Worm (Caenorhabditis elegans): ENCODE results near the gene F28H7.2.

Gene F28H7.2

ce11 chrV:10716865-10717713 lies 30.6 kb upstream of the F28H7.2 start (continued):
- TF ChIP-seq snpc-4 (GFP tag; optimal IDR thresholded peaks at IDR 0.05) = no peak
- TF ChIP-seq snpc-4 (tag; optimal IDR thresholded peaks at IDR 0.05) = no peak
- TF ChIP-seq lsy-27 (tag; optimal IDR thresholded peaks at IDR 0.05; ENCODE audit: borderline replicate concordance, insufficient read depth) = no peak
- TF ChIP-seq D2030.7 (GFP tag; IDR thresholded peaks at IDR 0.05) = no peak
- TF ChIP-seq mes-4 (tag; optimal IDR thresholded peaks at IDR 0.05) = no peak
- no peak for TF ChIP-seq C06A6.2 (GFP tag; conservative IDR thresholded peaks at IDR 0.05)
- TF ChIP-seq K11D2.4 (GFP tag; IDR thresholded peaks at IDR 0.05) = no peak
- no peak for TF ChIP-seq ztf-25 (GFP tag; IDR thresholded peaks at IDR 0.05)
- 0 out of 2 replicates have a peak, but pooled peaks have one; percentile 12 for TF ChIP-seq hmg-1.2 (GFP tag; IDR thresholded peaks at IDR 0.05)
- TF ChIP-seq F52B5.7 (tag; optimal IDR thresholded peaks at IDR 0.05) = no peak
- TF ChIP-seq B0261.1 (tag; optimal IDR thresholded peaks at IDR 0.05) = no peak
- 0 out of 2 replicates have a peak, but pooled peaks have one; percentile 42 for TF ChIP-seq Y95B8A.8 (GFP tag; IDR thresholded peaks at IDR 0.05)
- TF ChIP-seq cebp-1 (GFP tag; IDR thresholded peaks at IDR 0.05) = no peak; the same call in 1 of the 2 replicates
- peak; percentile 32 for TF ChIP-seq cebp-1 (tag; optimal IDR thresholded peaks at IDR 0.05)
- TF ChIP-seq egl-18 (GFP tag; IDR thresholded peaks at IDR 0.05) = no peak
- no peak for TF ChIP-seq ceh-58 (GFP tag; IDR thresholded peaks at IDR 0.05)
- TF ChIP-seq B0336.3 (GFP tag; IDR thresholded peaks at IDR 0.05) = no peak
- peak; percentile 47 for TF ChIP-seq ztf-26 (tag; optimal IDR thresholded peaks at IDR 0.05)
- TF ChIP-seq atf-7 (tag; optimal IDR thresholded peaks at IDR 0.05) = no peak
- TF ChIP-seq somi-1 (GFP tag; optimal IDR thresholded peaks at IDR 0.05) = peak; percentile 16
- no peak for TF ChIP-seq F23B12.7 (tag; optimal IDR thresholded peaks at IDR 0.05; ENCODE audit: insufficient read depth)
- no peak for TF ChIP-seq snpc-1.1 (tag; optimal IDR thresholded peaks at IDR 0.05; ENCODE audit: insufficient read depth)
- TF ChIP-seq madf-3 (GFP tag; IDR thresholded peaks at IDR 0.05) = no peak
- TF ChIP-seq ama-1 (optimal IDR thresholded peaks at IDR 0.05) = no peak
- no peak for TF ChIP-seq ama-1 (GFP tag; optimal IDR thresholded peaks at IDR 0.05)
- TF ChIP-seq unc-130 (GFP tag; optimal IDR thresholded peaks at IDR 0.05) = no peak
- no peak for TF ChIP-seq sdz-38 (tag; optimal IDR thresholded peaks at IDR 0.05)
- TF ChIP-seq hrde-1 (tag; optimal IDR thresholded peaks at IDR 0.05; ENCODE audit: borderline replicate concordance) = no peak
- TF ChIP-seq K12H6.12 (tag; optimal IDR thresholded peaks at IDR 0.05) = no peak
- TF ChIP-seq tlf-1 (GFP tag; optimal IDR thresholded peaks at IDR 0.05) = no peak
- TF ChIP-seq nfyb-1 (GFP tag; IDR thresholded peaks at IDR 0.05) = 0 out of 2 replicates have a peak, but pooled peaks have one; percentile 8
- TF ChIP-seq nhr-179 (tag; optimal IDR thresholded peaks at IDR 0.05) = no peak
- TF ChIP-seq Y53G8AR.9 (GFP tag; conservative IDR thresholded peaks at IDR 0.05) = 0 out of 2 replicates have a peak, but pooled peaks have one; percentile 19
- TF ChIP-seq Y53F4B.3 (GFP tag; IDR thresholded peaks at IDR 0.05) = no peak
- TF ChIP-seq dox-1 (GFP tag; IDR thresholded peaks at IDR 0.05) = peak; percentile 36; the same call in 1 of the 2 replicates
- no peak for TF ChIP-seq cebp-2 (GFP tag; IDR thresholded peaks at IDR 0.05)
- TF ChIP-seq gei-17 (GFP tag; optimal IDR thresholded peaks at IDR 0.05) = no peak
- no peak for TF ChIP-seq F22D6.2 (tag; optimal IDR thresholded peaks at IDR 0.05)
- TF ChIP-seq T07F8.4 (tag; optimal IDR thresholded peaks at IDR 0.05) = no peak
- TF ChIP-seq B0019.2 (GFP tag; conservative IDR thresholded peaks at IDR 0.05) = no peak
- TF ChIP-seq rpc-1 (optimal IDR thresholded peaks at IDR 0.05) = no peak
- TF ChIP-seq rpc-1 (tag; optimal IDR thresholded peaks at IDR 0.05) = no peak
- TF ChIP-seq efl-1 (GFP tag; optimal IDR thresholded peaks at IDR 0.05) = no peak
- peak; percentile 70; the same call in 1 of the 2 replicates for TF ChIP-seq egrh-3 (GFP tag; IDR thresholded peaks at IDR 0.05)
